Worm (Caenorhabditis elegans): ENCODE results near the gene act-3.

ce11 chrV:11048678-11049077, 25.6 kb downstream of the act-3 start, which contains the start of gene srh-74:
- TF ChIP-seq nhr-25 (tag; optimal IDR thresholded peaks at IDR 0.05; ENCODE audit: borderline replicate concordance, insufficient read depth) (no peak), ces-1 (GFP tag; optimal IDR thresholded peaks at IDR 0.05) (no peak)

Measured in whole organism, L4 larva.